Fruit fly (Drosophila melanogaster): ENCODE data around the gene HDAC4.
A peak's percentile ranks its signal among the peaks of the same experiment; 100 is the strongest.

DNA sequence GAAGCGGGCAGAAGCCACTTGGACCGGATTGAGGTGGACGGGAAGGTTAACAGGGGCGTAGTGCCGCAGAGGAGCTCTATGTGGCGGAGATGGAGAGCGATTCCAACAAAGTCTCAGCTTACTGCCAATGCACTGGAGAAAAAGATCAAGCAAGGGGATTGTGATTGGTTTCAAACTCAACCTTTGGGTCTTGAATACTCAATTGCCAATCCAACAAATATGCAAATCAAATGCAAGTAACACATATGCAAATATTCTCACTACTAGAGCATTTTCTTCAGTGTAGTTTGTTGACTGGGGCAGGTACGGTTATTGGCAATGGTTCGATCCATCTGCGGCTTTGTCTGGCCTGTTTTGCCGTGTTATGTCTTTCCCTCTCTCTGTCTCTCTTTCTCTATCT lies 34.1 kb downstream of the HDAC4 start:
- TF ChIP-seq Jra (GFP tag; optimal IDR thresholded peaks at IDR 0.05), result peak; percentile 83
- TF ChIP-seq Rel (GFP tag; optimal IDR thresholded peaks at IDR 0.05), result peak; percentile 83
- TF ChIP-seq Rel (tag; optimal IDR thresholded peaks at IDR 0.05), result peak; percentile 60
